Fruit fly (Drosophila melanogaster): ENCODE data around the gene mRpL9.
A peak's percentile ranks its signal among the peaks of the same experiment; 100 is the strongest.

Gene mRpL9

dm6 chr3R:15310695-15311094 is 19.8 kb upstream of the mRpL9 start:
- TF ChIP-seq acj6 (GFP tag; optimal IDR thresholded peaks at IDR 0.05) = no peak
- TF ChIP-seq ss (GFP tag; optimal IDR thresholded peaks at IDR 0.05) = no peak
- no peak for TF ChIP-seq fd59A (GFP tag; optimal IDR thresholded peaks at IDR 0.05)
- no peak for TF ChIP-seq Eip78C (GFP tag)

DNA sequence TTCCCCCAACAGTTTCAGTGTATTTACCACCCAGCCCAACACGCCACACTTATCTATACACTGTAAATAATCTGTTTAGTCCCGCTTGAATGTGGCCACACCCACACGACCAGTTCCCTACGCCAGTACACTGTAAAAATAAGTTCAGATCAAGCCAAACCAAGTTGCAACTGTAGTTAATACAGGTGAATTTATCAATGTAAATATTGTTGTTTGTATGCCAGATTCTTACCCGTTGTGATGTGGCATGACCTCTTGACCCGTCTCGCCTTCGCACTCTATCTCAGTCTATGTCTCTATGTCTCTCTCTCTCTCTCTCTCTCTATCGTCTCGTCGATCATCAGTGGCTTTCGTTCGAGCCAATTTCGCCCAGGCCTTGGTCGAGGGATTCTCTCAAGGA is 16.7 kb upstream of the mRpL9 start:
- no peak for TF ChIP-seq Gug (GFP tag; IDR thresholded peaks at IDR 0.05)
- TF ChIP-seq fkh (GFP tag; optimal IDR thresholded peaks at IDR 0.05) = no peak

dm6 chr3R:15316326-15316725 is 14.2 kb upstream of the mRpL9 start, which contains the start of gene CG14866:
Gene CG14866 (plus strand): TSS chr3R:15316471.
- TF ChIP-seq CG3032 (tag; optimal IDR thresholded peaks at IDR 0.05) = no peak
- no peak for TF ChIP-seq CG6854 (GFP tag; optimal IDR thresholded peaks at IDR 0.05)
- no peak for TF ChIP-seq CG11294 (GFP tag; IDR thresholded peaks at IDR 0.05)
- TF ChIP-seq Eip75B (GFP tag; optimal IDR thresholded peaks at IDR 0.05) = no peak
- TF ChIP-seq CG4318 (GFP tag; optimal IDR thresholded peaks at IDR 0.05) = no peak
- no peak for TF ChIP-seq Gug (GFP tag; IDR thresholded peaks at IDR 0.05)
- TF ChIP-seq svp (GFP tag) = no peak
- peak; percentile 44 for TF ChIP-seq Blimp-1 (GFP tag; optimal IDR thresholded peaks at IDR 0.05)
- no peak for TF ChIP-seq topi (GFP tag; optimal IDR thresholded peaks at IDR 0.05)
- TF ChIP-seq fkh (GFP tag; optimal IDR thresholded peaks at IDR 0.05) = no peak
- no peak for TF ChIP-seq CG6808 (GFP tag; optimal IDR thresholded peaks at IDR 0.05)
- TF ChIP-seq Eip78C (GFP tag) = peak; percentile 34

- peak; percentile 48 for TF ChIP-seq achi (GFP tag; optimal IDR thresholded peaks at IDR 0.05)
- TF ChIP-seq Hr38 (GFP tag; optimal IDR thresholded peaks at IDR 0.05) = no peak
- TF ChIP-seq topi (GFP tag; optimal IDR thresholded peaks at IDR 0.05) = peak; percentile 63
- TF ChIP-seq ss (GFP tag; optimal IDR thresholded peaks at IDR 0.05) = peak in 1 of 2 experiments; percentile 42
- peak; percentile 89 for TF ChIP-seq Eip78C (GFP tag)
- peak; percentile 26 for TF ChIP-seq CG1621 (tag; optimal IDR thresholded peaks at IDR 0.05)
- peak; percentile 40 to 64 for TF ChIP-seq salr (GFP tag; optimal IDR thresholded peaks at IDR 0.05)
- no peak for TF ChIP-seq CG6854 (GFP tag; optimal IDR thresholded peaks at IDR 0.05)
- no peak for TF ChIP-seq CG4318 (GFP tag; optimal IDR thresholded peaks at IDR 0.05)
- TF ChIP-seq CG6808 (GFP tag; optimal IDR thresholded peaks at IDR 0.05) = peak; percentile 50
- peak; percentile 20 for TF ChIP-seq Sox15 (GFP tag; optimal IDR thresholded peaks at IDR 0.05)
- peak; percentile 40 for TF ChIP-seq CG8632 (GFP tag; optimal IDR thresholded peaks at IDR 0.05)
- no peak for TF ChIP-seq CG6276 (GFP tag; optimal IDR thresholded peaks at IDR 0.05)
- peak; percentile 51 for TF ChIP-seq dac (GFP tag; optimal IDR thresholded peaks at IDR 0.05)
- TF ChIP-seq net (GFP tag; optimal IDR thresholded peaks at IDR 0.05) = no peak
- TF ChIP-seq pdm3 (GFP tag; optimal IDR thresholded peaks at IDR 0.05) = peak; percentile 69
- peak; percentile 46 for TF ChIP-seq CG6792 (GFP tag; optimal IDR thresholded peaks at IDR 0.05)
- TF ChIP-seq Blimp-1 (GFP tag; optimal IDR thresholded peaks at IDR 0.05) = peak; percentile 7
- peak; percentile 19 for TF ChIP-seq CG34406 (GFP tag; optimal IDR thresholded peaks at IDR 0.05)
- TF ChIP-seq CG3919 (GFP tag; optimal IDR thresholded peaks at IDR 0.05) = peak; percentile 63
- TF ChIP-seq Sox14 (GFP tag; optimal IDR thresholded peaks at IDR 0.05) = peak; percentile 61
- TF ChIP-seq Met (GFP tag; optimal IDR thresholded peaks at IDR 0.05) = peak; percentile 58
- TF ChIP-seq esn (GFP tag; optimal IDR thresholded peaks at IDR 0.05) = peak; percentile 76
- TF ChIP-seq CG11762 (GFP tag; optimal IDR thresholded peaks at IDR 0.05; ENCODE audit: insufficient read depth) = peak; percentile 16
- peak; percentile 63 for TF ChIP-seq CG32006 (GFP tag; optimal IDR thresholded peaks at IDR 0.05)
- no peak for TF ChIP-seq CG16779 (tag; optimal IDR thresholded peaks at IDR 0.05)
- TF ChIP-seq CG3032 (tag; optimal IDR thresholded peaks at IDR 0.05) = peak; percentile 55
- no peak for TF ChIP-seq Smox (GFP tag; optimal IDR thresholded peaks at IDR 0.05)
- TF ChIP-seq Ets96B (tag; optimal IDR thresholded peaks at IDR 0.05) = peak; percentile 34
- peak; percentile 59 for TF ChIP-seq OdsH (GFP tag; optimal IDR thresholded peaks at IDR 0.05)
- TF ChIP-seq CG9139 (GFP tag; optimal IDR thresholded peaks at IDR 0.05) = no peak
- TF ChIP-seq CG8319 (GFP tag; optimal IDR thresholded peaks at IDR 0.05) = no peak
- no peak for TF ChIP-seq spab (GFP tag; optimal IDR thresholded peaks at IDR 0.05)
- TF ChIP-seq Hr4 (GFP tag; optimal IDR thresholded peaks at IDR 0.05) = peak; percentile 50
- no peak for TF ChIP-seq vri (GFP tag; optimal IDR thresholded peaks at IDR 0.05)
- TF ChIP-seq Ets21C (GFP tag; optimal IDR thresholded peaks at IDR 0.05) = peak; percentile 58
- TF ChIP-seq fkh (GFP tag; optimal IDR thresholded peaks at IDR 0.05) = peak; percentile 59
These were observed 10.4 kb upstream of the mRpL9 start, which contains the start of the genes CG6276 and CG44040 for dm6 chr3R:15319912-15320746. Gene CG6276 (minus strand): TSS chr3R:15320069. Gene CG44040 (plus strand): TSS chr3R:15320378.
